Fruit fly (Drosophila melanogaster) whole organism, embryonic: ENCODE data around the gene CG31360.
A peak's percentile ranks its signal among the peaks of the same experiment; 100 is the strongest.

Experiments used
- Abd-B ChIP-seq: fragments of 200-800 bp; sonication (Bioruptor generic); optimal IDR thresholded peaks from 2 replicates; lab custom pipeline; 2018; ENCODE audit warnings: missing biosample characterization, mild to moderate bottlenecking, missing genetic modification characterization, moderate library complexity
- Blimp-1 ChIP-seq: fragments of 200-800 bp; sonication (Bioruptor generic); optimal IDR thresholded peaks from 3 replicates; lab custom pipeline; 2018; ENCODE audit warnings: missing biosample characterization, missing genetic modification characterization, mild to moderate bottlenecking, moderate library complexity, missing genetic modification reagents
- CG10209 ChIP-seq: fragments of 200-800 bp; sonication (Bioruptor generic); optimal IDR thresholded peaks from 3 replicates; lab custom pipeline; 2017; ENCODE audit warnings: missing biosample characterization, mild to moderate bottlenecking, missing genetic modification characterization, missing genetic modification reagents
- CG10979 ChIP-seq: fragments of 200-800 bp; sonication (Bioruptor generic); optimal IDR thresholded peaks from 2 replicates; lab custom pipeline; 2018; ENCODE audit warnings: missing biosample characterization, mild to moderate bottlenecking, missing genetic modification characterization, moderate library complexity
- CG11504 ChIP-seq: fragments of 200-800 bp; sonication (Bioruptor generic); optimal IDR thresholded peaks from 3 replicates; lab custom pipeline; 2019; ENCODE audit warnings: missing biosample characterization, mild to moderate bottlenecking, missing genetic modification characterization, moderate library complexity
- CG12391 ChIP-seq: fragments of 200-800 bp; sonication (Bioruptor generic); optimal IDR thresholded peaks from 3 replicates; lab custom pipeline; 2018; ENCODE audit warnings: missing biosample characterization, mild to moderate bottlenecking, missing genetic modification characterization, moderate library complexity
- CG17361 ChIP-seq: fragments of 200-800 bp; sonication (Bioruptor generic); IDR thresholded peaks from 3 replicates; pipeline ENCODE4 v1.3.6; 2022; ENCODE audit warnings: missing biosample characterization, missing genetic modification characterization
- CG17829 ChIP-seq: fragments of 200-800 bp; optimal IDR thresholded peaks from 2 replicates; lab custom pipeline; 2019; ENCODE audit warnings: missing biosample characterization, mild to moderate bottlenecking, missing genetic modification characterization, moderate library complexity
- CG18262 ChIP-seq: fragments of 200-800 bp; optimal IDR thresholded peaks from 3 replicates; lab custom pipeline; 2019; ENCODE audit warnings: missing biosample characterization, mild to moderate bottlenecking, missing genetic modification characterization, moderate library complexity
- CG1832 ChIP-seq: fragments of 200-800 bp; sonication (Bioruptor generic); optimal IDR thresholded peaks from 2 replicates; lab custom pipeline; 2017; ENCODE audit warnings: missing biosample characterization, mild to moderate bottlenecking, missing genetic modification characterization, inconsistent platforms
- CG2120 ChIP-seq: fragments of 200-800 bp; sonication (Bioruptor generic); optimal IDR thresholded peaks from 3 replicates; lab custom pipeline; 2016; ENCODE audit warnings: missing biosample characterization, missing genetic modification characterization
- CG2712 ChIP-seq: fragments of 200-800 bp; optimal IDR thresholded peaks from 3 replicates; lab custom pipeline; 2019; ENCODE audit warnings: missing biosample characterization, mild to moderate bottlenecking, missing genetic modification characterization, moderate library complexity
- CG30020 ChIP-seq: fragments of 200-800 bp; optimal IDR thresholded peaks from 2 replicates; lab custom pipeline; 2019; ENCODE audit warnings: missing biosample characterization, mild to moderate bottlenecking, missing genetic modification characterization, moderate library complexity
- CG6254 ChIP-seq: fragments of 200-800 bp; sonication (Bioruptor generic); optimal IDR thresholded peaks from 3 replicates; lab custom pipeline; 2017; ENCODE audit warnings: mild to moderate bottlenecking, missing biosample characterization, missing genetic modification reagents, missing genetic modification characterization
- CG6813 ChIP-seq: fragments of 200-800 bp; sonication (Bioruptor generic); optimal IDR thresholded peaks from 2 replicates; lab custom pipeline; 2017; ENCODE audit warnings: missing biosample characterization, missing genetic modification characterization, mild to moderate bottlenecking, moderate library complexity, missing genetic modification reagents
- CG8359 ChIP-seq: fragments of 200-800 bp; sonication (Bioruptor generic); optimal IDR thresholded peaks from 2 replicates; lab custom pipeline; 2017; ENCODE audit warnings: missing biosample characterization, mild to moderate bottlenecking, missing genetic modification characterization, borderline replicate concordance
- CG9727 ChIP-seq: fragments of 200-800 bp; sonication (Bioruptor generic); optimal IDR thresholded peaks from 3 replicates; lab custom pipeline; 2017; ENCODE audit warnings: missing biosample characterization, mild to moderate bottlenecking, missing genetic modification characterization
- CG9817 ChIP-seq: fragments of 200-800 bp; sonication (Bioruptor generic); optimal IDR thresholded peaks from 2 replicates; lab custom pipeline; 2018; ENCODE audit warnings: missing biosample characterization, mild to moderate bottlenecking, missing genetic modification characterization, moderate library complexity
- D19A ChIP-seq: fragments of 200-800 bp; optimal IDR thresholded peaks from 3 replicates; lab custom pipeline; 2019; ENCODE audit warnings: missing biosample characterization, mild to moderate bottlenecking, missing genetic modification characterization, moderate library complexity
- Dad ChIP-seq: fragments of 200-800 bp; sonication (Bioruptor generic); optimal IDR thresholded peaks from 3 replicates; lab custom pipeline; 2016; ENCODE audit warnings: missing biosample characterization, missing genetic modification characterization
- Hmr ChIP-seq: fragments of 200-800 bp; sonication (Bioruptor generic); optimal IDR thresholded peaks from 3 replicates; lab custom pipeline; 2017; ENCODE audit warnings: mild to moderate bottlenecking, missing biosample characterization, missing genetic modification reagents, missing genetic modification characterization
- NC2β ChIP-seq: fragments of 200-800 bp; sonication (Bioruptor generic); optimal IDR thresholded peaks from 2 replicates; lab custom pipeline; 2016; ENCODE audit warnings: missing biosample characterization, missing genetic modification characterization
- NFAT ChIP-seq: fragments of 200-800 bp; sonication (Bioruptor generic); IDR thresholded peaks from 2 replicates; pipeline ENCODE4 v1.3.6; 2022; ENCODE audit warnings: missing biosample characterization, missing genetic modification characterization
- NfI ChIP-seq: fragments of 200-800 bp; sonication (Bioruptor generic); optimal IDR thresholded peaks from 3 replicates; lab custom pipeline; 2018; ENCODE audit warnings: missing biosample characterization, mild to moderate bottlenecking, missing genetic modification characterization, moderate library complexity
- Sin3A ChIP-seq: fragments of >200 bp; optimal IDR thresholded peaks from 2 replicates; lab custom pipeline; 2018
- TFAM ChIP-seq: fragments of 200-800 bp; sonication (Bioruptor generic); optimal IDR thresholded peaks from 2 replicates; lab custom pipeline; 2017; ENCODE audit warnings: missing biosample characterization, missing genetic modification characterization, inconsistent platforms
- Taf1 ChIP-seq: fragments of 200-800 bp; sonication (Bioruptor generic); IDR thresholded peaks from 2 replicates; pipeline ENCODE4 v1.3.6; 2022; ENCODE audit warnings: missing biosample characterization, missing genetic modification characterization
- Trl ChIP-seq, 3 experiments: fragments of >200 bp in 2 of 3; fragments of 200-800 bp in 1 of 3; sonication (Bioruptor generic) in 1 of 3; optimal IDR thresholded peaks; 2 replicates in 1 of 3; 3 replicates in 2 of 3; lab custom pipeline; 2016 to 2017; ENCODE audit warnings: missing biosample characterization in 1 of 3, missing genetic modification characterization in 1 of 3
- Xrp1 ChIP-seq: fragments of 200-800 bp; sonication (Bioruptor generic); IDR thresholded peaks from 2 replicates; pipeline ENCODE4 v1.3.6; 2022; ENCODE audit warnings: missing biosample characterization, missing genetic modification characterization
- disco-r ChIP-seq: fragments of 200-800 bp; sonication (Bioruptor generic); optimal IDR thresholded peaks from 2 replicates; lab custom pipeline; 2016; ENCODE audit warnings: missing biosample characterization, missing genetic modification characterization
- dpn ChIP-seq, 2 experiments: fragments of 200-800 bp; sonication (Bioruptor generic); optimal IDR thresholded peaks; 3 replicates each; lab custom pipeline; 2016; ENCODE audit warnings: missing biosample characterization in 2 of 2, missing genetic modification characterization in 2 of 2
- ewg ChIP-seq: fragments of 200-800 bp; sonication (Bioruptor generic); optimal IDR thresholded peaks from 3 replicates; lab custom pipeline; 2017; ENCODE audit warnings: mild to moderate bottlenecking, missing biosample characterization, missing genetic modification reagents, missing genetic modification characterization
- fru ChIP-seq: fragments of >200 bp; optimal IDR thresholded peaks from 2 replicates; lab custom pipeline; 2017
- grau ChIP-seq: fragments of 200-800 bp; optimal IDR thresholded peaks from 3 replicates; lab custom pipeline; 2019; ENCODE audit warnings: missing biosample characterization, mild to moderate bottlenecking, missing genetic modification characterization, moderate library complexity
- jumu ChIP-seq: fragments of 200-800 bp; sonication (Bioruptor generic); optimal IDR thresholded peaks from 3 replicates; lab custom pipeline; 2016; ENCODE audit warnings: missing biosample characterization, missing genetic modification characterization
- knrl ChIP-seq: fragments of 200-800 bp; sonication (Bioruptor generic); IDR thresholded peaks from 3 replicates; pipeline ENCODE4 v1.3.6; 2022; ENCODE audit warnings: missing biosample characterization, missing genetic modification characterization; ENCODE audit not compliant: partially characterized antibody
- lmd ChIP-seq: fragments of 200-800 bp; sonication (Bioruptor generic); IDR thresholded peaks from 2 replicates; pipeline ENCODE4 v1.3.6; 2022; ENCODE audit warnings: missing biosample characterization, missing genetic modification characterization
- otp ChIP-seq: fragments of 200-800 bp; sonication (Bioruptor generic); IDR thresholded peaks from 3 replicates; pipeline ENCODE4, ENCODE4 v1.3.6; 2022; ENCODE audit warnings: missing biosample characterization, missing genetic modification characterization
- pho ChIP-seq: fragments of 200-800 bp; sonication (Bioruptor generic); optimal IDR thresholded peaks from 2 replicates; lab custom pipeline; 2016; ENCODE audit warnings: missing biosample characterization, missing genetic modification characterization
- phol ChIP-seq: fragments of 200-800 bp; sonication (Bioruptor generic); optimal IDR thresholded peaks from 3 replicates; lab custom pipeline; 2018; ENCODE audit warnings: missing biosample characterization, mild to moderate bottlenecking, missing genetic modification characterization, moderate library complexity
- psq ChIP-seq: fragments of 200-800 bp; sonication (Bioruptor generic); optimal IDR thresholded peaks from 2 replicates; lab custom pipeline; 2017; ENCODE audit warnings: missing biosample characterization, missing genetic modification characterization
- scrt ChIP-seq: fragments of 200-800 bp; sonication (Bioruptor generic); optimal IDR thresholded peaks from 2 replicates; lab custom pipeline; 2018; ENCODE audit warnings: missing biosample characterization, mild to moderate bottlenecking, missing genetic modification characterization, moderate library complexity
- sd ChIP-seq: fragments of 200-800 bp; sonication (Bioruptor generic); optimal IDR thresholded peaks from 3 replicates; lab custom pipeline; 2018; ENCODE audit warnings: missing biosample characterization, mild to moderate bottlenecking, missing genetic modification characterization, moderate library complexity
- stwl ChIP-seq: fragments of 200-800 bp; sonication (Bioruptor generic); optimal IDR thresholded peaks from 3 replicates; lab custom pipeline; 2018; ENCODE audit warnings: missing biosample characterization, mild to moderate bottlenecking, missing genetic modification characterization, moderate library complexity
- tgo ChIP-seq: fragments of 200-800 bp; sonication (Bioruptor generic); IDR thresholded peaks from 3 replicates; pipeline ENCODE4 v1.3.6; 2022; ENCODE audit warnings: missing biosample characterization, missing genetic modification characterization
- tll ChIP-seq, 2 experiments: fragments of 200-800 bp in 1 of 2; fragments of >200 bp in 1 of 2; sonication (Bioruptor generic) in 1 of 2; optimal IDR thresholded peaks; 2 replicates each; lab custom pipeline; 2017 to 2019; ENCODE audit warnings: missing biosample characterization in 2 of 2, missing genetic modification characterization in 2 of 2, mild to moderate bottlenecking in 1 of 2, moderate library complexity in 1 of 2
- toy ChIP-seq: fragments of 200-800 bp; sonication (Bioruptor generic); IDR thresholded peaks from 2 replicates; pipeline ENCODE4 v1.3.6; 2022; ENCODE audit warnings: missing biosample characterization, missing genetic modification characterization
- vvl ChIP-seq: fragments of 200-800 bp; sonication (Bioruptor generic); IDR thresholded peaks from 2 replicates; pipeline ENCODE4 v1.3.6; 2022; ENCODE audit warnings: missing biosample characterization, missing genetic modification characterization
- wek ChIP-seq: fragments of 200-800 bp; sonication (Bioruptor generic); optimal IDR thresholded peaks from 3 replicates; lab custom pipeline; 2018; ENCODE audit warnings: missing biosample characterization, mild to moderate bottlenecking, missing genetic modification characterization, moderate library complexity
- wor ChIP-seq: fragments of 200-800 bp; sonication (Bioruptor generic); IDR thresholded peaks from 2 replicates; pipeline ENCODE4 v1.3.6; 2022; ENCODE audit warnings: missing biosample characterization, missing genetic modification characterization

CG31360 gene

DNA sequence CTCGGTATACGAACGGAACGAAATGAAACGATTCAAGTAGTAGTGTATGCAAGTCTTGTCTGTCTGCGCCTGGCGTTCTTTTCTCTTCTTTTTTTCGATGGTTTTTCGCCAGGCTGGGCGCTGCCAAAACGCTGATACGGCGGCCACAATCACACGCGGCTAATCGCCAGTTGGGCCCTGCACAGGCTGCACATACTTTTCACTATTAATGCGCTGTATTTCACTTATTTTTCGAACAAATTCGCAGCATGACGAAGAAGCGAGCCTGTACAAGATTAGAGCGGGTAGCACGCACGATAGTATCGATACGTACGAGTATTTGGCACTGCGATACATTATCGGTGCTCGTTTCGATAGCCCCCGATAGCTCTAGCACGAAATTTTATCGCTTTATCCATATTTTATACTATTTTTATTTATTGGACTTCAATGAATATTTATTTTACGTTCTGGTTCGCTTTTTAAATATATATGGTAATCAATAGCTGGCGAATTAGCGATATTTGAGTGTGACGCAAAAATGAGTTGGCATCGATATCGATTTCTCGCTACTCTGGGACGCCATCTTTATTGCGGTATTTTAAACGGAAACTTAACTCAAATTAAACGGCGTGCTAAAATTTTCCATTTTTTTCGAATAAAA, 33.3 kb downstream of the CG31360 start, which contains the start of gene osa (continued):
- TF ChIP-seq fru (lab: Kevin White, UChicago) (no peak), knrl (GFP tag; lab: Robert Waterston, UW) (no peak), Hmr (GFP tag; lab: Kevin White, UChicago) (peak; percentile 16), wor (GFP tag; lab: Robert Waterston, UW) (no peak), CG2712 (tag; lab: Kevin White, UChicago) (peak; percentile 25), pho (GFP tag; lab: Kevin White, UChicago) (no peak), CG18262 (tag; lab: Kevin White, UChicago) (no peak), tll (GFP tag; optimal IDR thresholded peaks at IDR 0.05; lab: Kevin White, UChicago) (no peak), Dad (GFP tag; lab: Kevin White, UChicago) (peak; percentile 8), ewg (GFP tag; lab: Kevin White, UChicago) (no peak), Sin3A (lab: Kevin White, UChicago) (peak; percentile 97), CG9727 (peak; percentile 51), lmd (GFP tag; lab: Robert Waterston, UW) (no peak), CG17829 (peak; percentile 21), TFAM (GFP tag; lab: Kevin White, UChicago) (no peak), tgo (GFP tag; lab: Robert Waterston, UW) (no peak), phol (tag; lab: Kevin White, UChicago) (peak; percentile 100), jumu (GFP tag; lab: Kevin White, UChicago) (peak; percentile 17), CG10209 (no peak), grau (tag; lab: Kevin White, UChicago) (no peak), disco-r (GFP tag; lab: Kevin White, UChicago) (no peak), NfI (GFP tag; lab: Kevin White, UChicago) (no peak), Taf1 (GFP tag; lab: Robert Waterston, UW) (no peak), D19A (peak; percentile 78), NC2β (peak; percentile 20), Trl (optimal IDR thresholded peaks at IDR 0.05; lab: Kevin White, UChicago) (no peak), Trl (GFP tag; optimal IDR thresholded peaks at IDR 0.05; lab: Kevin White, UChicago) (no peak), stwl (peak; percentile 64), CG17361 (no peak), otp (no peak), NFAT (GFP tag; lab: Robert Waterston, UW) (no peak), toy (GFP tag; lab: Robert Waterston, UW) (no peak), psq (no peak), vvl (GFP tag; lab: Robert Waterston, UW) (no peak), Abd-B (no peak), CG6254 (GFP tag; lab: Kevin White, UChicago) (no peak), CG8359 (no peak), CG9817 (tag; lab: Kevin White, UChicago) (no peak), wek (GFP tag; lab: Kevin White, UChicago) (no peak), CG12391 (tag; lab: Kevin White, UChicago) (peak; percentile 10), sd (tag; lab: Kevin White, UChicago) (no peak), Blimp-1 (GFP tag; lab: Kevin White, UChicago) (peak; percentile 4), CG10979 (tag; lab: Kevin White, UChicago) (no peak), CG2120 (GFP tag; lab: Kevin White, UChicago) (no peak), CG1832 (no peak), dpn (GFP tag; optimal IDR thresholded peaks at IDR 0.05; lab: Kevin White, UChicago) (peak in 1 of 2 experiments; percentile 4), CG6813 (GFP tag; lab: Kevin White, UChicago) (no peak), CG11504 (tag; lab: Kevin White, UChicago) (peak; percentile 13), scrt (GFP tag; lab: Kevin White, UChicago) (no peak), Xrp1 (GFP tag; lab: Robert Waterston, UW) (no peak), CG30020 (tag; lab: Kevin White, UChicago) (peak; percentile 39)
